Worm (Caenorhabditis elegans): ENCODE data around the gene fem-1.

The fem-1 gene

ce11 chrIV:5554168-5554567 lies 16.4 kb upstream of the fem-1 start:
- TF ChIP-seq sup-37 (GFP tag; optimal IDR thresholded peaks at IDR 0.05), result no peak
- TF ChIP-seq mep-1 (tag; optimal IDR thresholded peaks at IDR 0.05), result no peak
- TF ChIP-seq swsn-7 (tag; optimal IDR thresholded peaks at IDR 0.05), result no peak
- no peak for TF ChIP-seq pqm-1 (tag; optimal IDR thresholded peaks at IDR 0.05)
- no peak for TF ChIP-seq nhr-90 (tag; optimal IDR thresholded peaks at IDR 0.05; ENCODE audit: poor library complexity)
- TF ChIP-seq C04F5.9 (tag; optimal IDR thresholded peaks at IDR 0.05), result no peak
- TF ChIP-seq jun-1 (tag; optimal IDR thresholded peaks at IDR 0.05), result no peak
- TF ChIP-seq nhr-28 (tag; optimal IDR thresholded peaks at IDR 0.05), result no peak
- no peak for TF ChIP-seq fos-1 (tag; optimal IDR thresholded peaks at IDR 0.05)
- TF ChIP-seq sptf-1 (tag; optimal IDR thresholded peaks at IDR 0.05), result no peak

ce11 chrIV:5550676-5551184 lies 13.0 kb upstream of the fem-1 start, which contains the start of gene ari-2:
Gene ari-2 (plus strand): TSS chrIV:5551134.
- TF ChIP-seq ces-1 (GFP tag; optimal IDR thresholded peaks at IDR 0.05) (no peak), nhr-77 (tag; optimal IDR thresholded peaks at IDR 0.05) (no peak), jun-1 (tag; optimal IDR thresholded peaks at IDR 0.05) (no peak), ztf-11 (tag; optimal IDR thresholded peaks at IDR 0.05) (no peak), egl-27 (tag; optimal IDR thresholded peaks at IDR 0.05) (no peak), nhr-85 (tag) (peak; percentile 44), fkh-8 (tag; optimal IDR thresholded peaks at IDR 0.05) (peak; percentile 55), snu-23 (GFP tag; optimal IDR thresholded peaks at IDR 0.05) (peak; percentile 4), ama-1 (optimal IDR thresholded peaks at IDR 0.05) (no peak), mef-2 (tag; optimal IDR thresholded peaks at IDR 0.05) (no peak), sox-4 (tag; optimal IDR thresholded peaks at IDR 0.05) (no peak), fos-1 (tag; optimal IDR thresholded peaks at IDR 0.05) (no peak), ceh-63 (GFP tag; optimal IDR thresholded peaks at IDR 0.05) (no peak), ztf-4 (tag; optimal IDR thresholded peaks at IDR 0.05) (no peak), lin-39 (tag; optimal IDR thresholded peaks at IDR 0.05) (no peak), nhr-11 (tag; optimal IDR thresholded peaks at IDR 0.05) (no peak), vab-15 (tag; optimal IDR thresholded peaks at IDR 0.05) (no peak), egl-13 (tag; optimal IDR thresholded peaks at IDR 0.05) (no peak), nhr-71 (tag; optimal IDR thresholded peaks at IDR 0.05) (no peak), pag-3 (tag; optimal IDR thresholded peaks at IDR 0.05; ENCODE audit: borderline replicate concordance, insufficient read depth) (no peak), lsy-2 (tag; optimal IDR thresholded peaks at IDR 0.05) (peak in 1 of 2 experiments; percentile 31), lin-14 (GFP tag; optimal IDR thresholded peaks at IDR 0.05) (peak; percentile 63), elt-3 (tag; optimal IDR thresholded peaks at IDR 0.05) (no peak), mdl-1 (tag; optimal IDR thresholded peaks at IDR 0.05) (no peak), aha-1 (tag; optimal IDR thresholded peaks at IDR 0.05) (no peak), dpl-1 (GFP tag; optimal IDR thresholded peaks at IDR 0.05) (no peak), F16B12.6 (tag; optimal IDR thresholded peaks at IDR 0.05) (no peak), blmp-1 (tag; optimal IDR thresholded peaks at IDR 0.05) (peak; percentile 5), efl-1 (optimal IDR thresholded peaks at IDR 0.05) (peak in 1 of 2 experiments; percentile 8), efl-1 (GFP tag; optimal IDR thresholded peaks at IDR 0.05 in 1 of 2) (no peak), mep-1 (tag; optimal IDR thresholded peaks at IDR 0.05) (peak; percentile 44)

- TF ChIP-seq unc-98 (GFP tag; IDR thresholded peaks at IDR 0.05) (no peak), nhr-12 (tag; optimal IDR thresholded peaks at IDR 0.05) (no peak), xbp-1 (tag; optimal IDR thresholded peaks at IDR 0.05) (peak; percentile 5), Y116A8C.19 (tag; optimal IDR thresholded peaks at IDR 0.05; ENCODE audit: borderline replicate concordance) (no peak), snpc-4 (tag; optimal IDR thresholded peaks at IDR 0.05) (peak; percentile 28), lin-13 (GFP tag; optimal IDR thresholded peaks at IDR 0.05) (peak; percentile 6), lin-14 (GFP tag; optimal IDR thresholded peaks at IDR 0.05) (peak; percentile 99), C16A3.4 (tag; optimal IDR thresholded peaks at IDR 0.05) (peak; percentile 29), lin-15B (tag; optimal IDR thresholded peaks at IDR 0.05) (peak; percentile 30), lin-35 (GFP tag; optimal IDR thresholded peaks at IDR 0.05) (peak; percentile 47 to 50), ceh-90 (tag; optimal IDR thresholded peaks at IDR 0.05) (peak; percentile 37), efl-1 (optimal IDR thresholded peaks at IDR 0.05) (peak; percentile 15 to 28), efl-1 (GFP tag; optimal IDR thresholded peaks at IDR 0.05 in 1 of 2) (peak; percentile 20 to 85), snu-23 (GFP tag; optimal IDR thresholded peaks at IDR 0.05) (peak; percentile 49), mab-9 (GFP tag; IDR thresholded peaks at IDR 0.05) (no peak), ama-1 (optimal IDR thresholded peaks at IDR 0.05) (no peak), lsy-2 (tag; optimal IDR thresholded peaks at IDR 0.05) (peak in 1 of 2 experiments; percentile 63), aly-2 (tag; optimal IDR thresholded peaks at IDR 0.05) (no peak), mep-1 (tag; optimal IDR thresholded peaks at IDR 0.05) (peak; percentile 69), nhr-47 (tag; optimal IDR thresholded peaks at IDR 0.05) (peak; percentile 53), egl-13 (tag; optimal IDR thresholded peaks at IDR 0.05) (no peak), nhr-71 (tag; optimal IDR thresholded peaks at IDR 0.05) (peak; percentile 40), egl-27 (tag; optimal IDR thresholded peaks at IDR 0.05) (no peak)
Measured at ce11 chrIV:5548843-5549242, 11.1 kb upstream of the fem-1 start.
